Fruit fly (Drosophila melanogaster) whole organism, prepupa: ENCODE results near the gene CG10646.
A peak's percentile ranks its signal among the peaks of the same experiment; 100 is the strongest.

Experiments used
- CG10669 ChIP-seq: fragments of 200-800 bp; sonication (Bioruptor generic); optimal IDR thresholded peaks from 3 replicates; lab custom pipeline; 2018; ENCODE audit warnings: missing biosample characterization, mild to moderate bottlenecking, missing genetic modification characterization, moderate library complexity
- CG1621 ChIP-seq: fragments of 200-800 bp; sonication (Bioruptor generic); optimal IDR thresholded peaks from 3 replicates; lab custom pipeline; 2018; ENCODE audit warnings: missing biosample characterization, mild to moderate bottlenecking, missing genetic modification characterization
- CG4318 ChIP-seq: fragments of 200-800 bp; sonication (Bioruptor generic); optimal IDR thresholded peaks from 3 replicates; lab custom pipeline; 2017; ENCODE audit warnings: missing biosample characterization, mild to moderate bottlenecking, missing genetic modification characterization
- CG6276 ChIP-seq: fragments of 200-800 bp; sonication (Bioruptor generic); optimal IDR thresholded peaks from 2 replicates; lab custom pipeline; 2017; ENCODE audit warnings: missing biosample characterization, mild to moderate bottlenecking, missing genetic modification characterization
- CG6792 ChIP-seq: fragments of 200-800 bp; sonication (Bioruptor generic); optimal IDR thresholded peaks from 3 replicates; lab custom pipeline; 2016; ENCODE audit warnings: missing biosample characterization, missing genetic modification characterization
- CG6808 ChIP-seq: fragments of 200-800 bp; sonication (Bioruptor generic); optimal IDR thresholded peaks from 3 replicates; lab custom pipeline; 2017; ENCODE audit warnings: missing biosample characterization, missing genetic modification characterization, mild to moderate bottlenecking, moderate library complexity, missing genetic modification reagents
- CG6854 ChIP-seq: fragments of 200-800 bp; sonication (Bioruptor generic); optimal IDR thresholded peaks from 2 replicates; lab custom pipeline; 2017; ENCODE audit warnings: missing biosample characterization, mild to moderate bottlenecking, missing genetic modification characterization
- CG7368 ChIP-seq: fragments of 200-800 bp; sonication (Bioruptor generic); optimal IDR thresholded peaks from 3 replicates; lab custom pipeline; 2016; ENCODE audit warnings: missing biosample characterization, missing genetic modification characterization
- CG8119 ChIP-seq: fragments of 200-800 bp; sonication (Bioruptor generic); IDR thresholded peaks from 3 replicates; pipeline ENCODE4 v1.3.6; 2022; ENCODE audit warnings: missing biosample characterization, missing genetic modification characterization
- CG8632 ChIP-seq: fragments of 200-800 bp; sonication (Bioruptor generic); optimal IDR thresholded peaks from 3 replicates; lab custom pipeline; 2016; ENCODE audit warnings: missing biosample characterization, missing genetic modification characterization
- Eip75B ChIP-seq: fragments of 200-800 bp; sonication (Bioruptor generic); optimal IDR thresholded peaks from 3 replicates; lab custom pipeline; 2016; ENCODE audit warnings: missing biosample characterization, missing genetic modification characterization
- Eip78C ChIP-seq: fragments of 200-800 bp; sonication (Bioruptor generic); peaks from one replicate; lab custom pipeline; 2016; ENCODE audit warnings: missing biosample characterization, missing genetic modification characterization
- Eip93F ChIP-seq: fragments of 200-800 bp; sonication (Bioruptor generic); optimal IDR thresholded peaks from 2 replicates; lab custom pipeline; 2016; ENCODE audit warnings: missing biosample characterization, mild to moderate bottlenecking, missing genetic modification characterization
- Ets21C ChIP-seq: fragments of 200-800 bp; sonication (Bioruptor generic); optimal IDR thresholded peaks from 3 replicates; lab custom pipeline; 2016; ENCODE audit warnings: missing biosample characterization, missing genetic modification characterization
- Ets96B ChIP-seq: fragments of 200-800 bp; optimal IDR thresholded peaks from 2 replicates; lab custom pipeline; 2019; ENCODE audit warnings: missing biosample characterization, mild to moderate bottlenecking, missing genetic modification characterization, moderate library complexity
- Hr39 ChIP-seq: fragments of 200-800 bp; sonication (Bioruptor generic); optimal IDR thresholded peaks from 2 replicates; lab custom pipeline; 2016; ENCODE audit warnings: missing biosample characterization, missing genetic modification characterization
- Hr4 ChIP-seq: fragments of 200-800 bp; sonication (Bioruptor generic); optimal IDR thresholded peaks from 3 replicates; lab custom pipeline; 2016; ENCODE audit warnings: missing biosample characterization, missing genetic modification characterization
- Met ChIP-seq: fragments of 200-800 bp; sonication (Bioruptor generic); optimal IDR thresholded peaks from 3 replicates; lab custom pipeline; 2016; ENCODE audit warnings: missing biosample characterization, missing genetic modification characterization
- Sox102F ChIP-seq: fragments of 200-800 bp; sonication (Bioruptor generic); optimal IDR thresholded peaks from 2 replicates; lab custom pipeline; 2016; ENCODE audit warnings: missing biosample characterization, mild to moderate bottlenecking, missing genetic modification characterization
- Sox14 ChIP-seq: fragments of 200-800 bp; sonication (Bioruptor generic); optimal IDR thresholded peaks from 3 replicates; lab custom pipeline; 2016; ENCODE audit warnings: missing biosample characterization, missing genetic modification characterization
- Sox15 ChIP-seq: fragments of 200-800 bp; sonication (Bioruptor generic); optimal IDR thresholded peaks from 3 replicates; lab custom pipeline; 2016; ENCODE audit warnings: missing biosample characterization, missing genetic modification characterization
- achi ChIP-seq: fragments of 200-800 bp; sonication (Bioruptor generic); optimal IDR thresholded peaks from 3 replicates; lab custom pipeline; 2016; ENCODE audit warnings: missing biosample characterization, missing genetic modification characterization
- acj6 ChIP-seq: fragments of 200-800 bp; sonication (Bioruptor generic); optimal IDR thresholded peaks from 3 replicates; lab custom pipeline; 2016; ENCODE audit warnings: missing biosample characterization, missing genetic modification characterization
- dsx ChIP-seq: fragments of 200-800 bp; optimal IDR thresholded peaks from 3 replicates; lab custom pipeline; 2019; ENCODE audit warnings: missing biosample characterization, mild to moderate bottlenecking, missing genetic modification characterization, moderate library complexity; ENCODE audit not compliant: poor library complexity, severe bottlenecking
- eg ChIP-seq: fragments of 200-800 bp; sonication (Bioruptor generic); IDR thresholded peaks from 3 replicates; pipeline ENCODE4 v1.3.6; 2022; ENCODE audit warnings: missing biosample characterization, missing genetic modification characterization
- esn ChIP-seq: fragments of 200-800 bp; sonication (Bioruptor generic); optimal IDR thresholded peaks from 2 replicates; lab custom pipeline; 2016; ENCODE audit warnings: missing biosample characterization, mild to moderate bottlenecking, missing genetic modification characterization, moderate library complexity
- fd59A ChIP-seq: fragments of 200-800 bp; sonication (Bioruptor generic); optimal IDR thresholded peaks from 2 replicates; lab custom pipeline; 2017; ENCODE audit warnings: missing biosample characterization, mild to moderate bottlenecking, missing genetic modification characterization, missing genetic modification reagents
- fkh ChIP-seq: fragments of 200-800 bp; sonication (Bioruptor generic); optimal IDR thresholded peaks from 3 replicates; lab custom pipeline; 2017; ENCODE audit warnings: missing biosample characterization, mild to moderate bottlenecking, missing genetic modification characterization, moderate library complexity
- lz ChIP-seq: fragments of 200-800 bp; sonication (Bioruptor generic); optimal IDR thresholded peaks from 3 replicates; lab custom pipeline; 2016; ENCODE audit warnings: missing biosample characterization, missing genetic modification characterization
- pdm3 ChIP-seq: fragments of 200-800 bp; sonication (Bioruptor generic); optimal IDR thresholded peaks from 3 replicates; lab custom pipeline; 2016; ENCODE audit warnings: missing biosample characterization, missing genetic modification characterization
- salr ChIP-seq, 2 experiments: fragments of 200-800 bp; sonication (Bioruptor generic); optimal IDR thresholded peaks; 3 replicates each; lab custom pipeline; 2016 to 2018; ENCODE audit warnings: missing biosample characterization in 2 of 2, missing genetic modification characterization in 2 of 2, mild to moderate bottlenecking in 1 of 2
- spab ChIP-seq: fragments of 200-800 bp; sonication (Bioruptor generic); optimal IDR thresholded peaks from 2 replicates; lab custom pipeline; 2017; ENCODE audit warnings: missing biosample characterization, mild to moderate bottlenecking, missing genetic modification characterization, missing genetic modification reagents
- ss ChIP-seq, 2 experiments: fragments of 200-800 bp; sonication (Bioruptor generic); optimal IDR thresholded peaks; 2 replicates in 1 of 2; 3 replicates in 1 of 2; lab custom pipeline; 2017 to 2018; ENCODE audit warnings: mild to moderate bottlenecking in 2 of 2, missing biosample characterization in 2 of 2, missing genetic modification characterization in 2 of 2, moderate library complexity in 1 of 2
- svp ChIP-seq: fragments of 200-800 bp; sonication (Bioruptor generic); peaks from one replicate; lab custom pipeline; 2016; ENCODE audit warnings: missing biosample characterization, missing genetic modification characterization
- topi ChIP-seq: fragments of 200-800 bp; sonication (Bioruptor generic); optimal IDR thresholded peaks from 3 replicates; lab custom pipeline; 2016; ENCODE audit warnings: missing biosample characterization, missing genetic modification characterization
- vri ChIP-seq: fragments of 200-800 bp; sonication (Bioruptor generic); optimal IDR thresholded peaks from 3 replicates; lab custom pipeline; 2016; ENCODE audit warnings: missing biosample characterization, mild to moderate bottlenecking, missing genetic modification characterization

CG10646 gene

dm6 chr3L:12478229-12478628, 25.5 kb downstream of the CG10646 start:
- TF ChIP-seq CG6808 (GFP tag; lab: Kevin White, UChicago) (no peak), CG1621 (tag; lab: Kevin White, UChicago) (peak; percentile 0)

- TF ChIP-seq esn (peak; percentile 11), Eip78C (GFP tag; lab: Kevin White, UChicago) (peak; percentile 56), CG6276 (no peak), Eip75B (GFP tag; lab: Kevin White, UChicago) (no peak), Ets96B (no peak)
These were observed 32.2 kb downstream of the CG10646 start, which contains the start of gene CG10616 for dm6 chr3L:12471471-12471978. Gene CG10616 (plus strand): TSS chr3L:12471728.

- TF ChIP-seq topi (GFP tag; lab: Kevin White, UChicago) (no peak), CG7368 (no peak), eg (GFP tag; lab: Robert Waterston, UW) (no peak), spab (GFP tag; lab: Kevin White, UChicago) (no peak), Ets21C (GFP tag; lab: Kevin White, UChicago) (no peak), ss (GFP tag; optimal IDR thresholded peaks at IDR 0.05; lab: Kevin White, UChicago) (no peak), Hr4 (GFP tag; lab: Kevin White, UChicago) (no peak), achi (GFP tag; lab: Kevin White, UChicago) (no peak), Sox102F (GFP tag; lab: Kevin White, UChicago) (no peak), fd59A (GFP tag; lab: Kevin White, UChicago) (no peak), Met (no peak), Hr39 (no peak), Sox14 (no peak), lz (GFP tag; lab: Kevin White, UChicago) (no peak), Eip93F (GFP tag; lab: Kevin White, UChicago) (no peak), CG10669 (no peak)
These were observed 33.2 kb downstream of the CG10646 start for dm6 chr3L:12470509-12470908.

dm6 chr3L:12469684-12470083, 34.0 kb downstream of the CG10646 start, which contains the start of gene CG32102:
Gene CG32102 (minus strand): TSS chr3L:12469784.
- no peak for TF ChIP-seq CG6854 (GFP tag; lab: Kevin White, UChicago)
- TF ChIP-seq CG4318 (GFP tag; lab: Kevin White, UChicago): no peak
- TF ChIP-seq Met: no peak
- TF ChIP-seq pdm3 (GFP tag; lab: Kevin White, UChicago): no peak
- TF ChIP-seq spab (GFP tag; lab: Kevin White, UChicago): no peak
- TF ChIP-seq CG6792 (GFP tag; lab: Kevin White, UChicago): no peak
- TF ChIP-seq Sox14: no peak
- no peak for TF ChIP-seq CG7368
- TF ChIP-seq vri: no peak
- no peak for TF ChIP-seq CG1621 (tag; lab: Kevin White, UChicago)

dm6 chr3L:12468016-12468415, 35.7 kb downstream of the CG10646 start, which contains the start of gene eyg:
Gene eyg (minus strand): TSS chr3L:12468021.
- TF ChIP-seq CG8119 (GFP tag; lab: Robert Waterston, UW) (no peak), ss (GFP tag; optimal IDR thresholded peaks at IDR 0.05; lab: Kevin White, UChicago) (no peak), salr (GFP tag; optimal IDR thresholded peaks at IDR 0.05; lab: Kevin White, UChicago) (peak in 1 of 2 experiments; percentile 38), Sox15 (GFP tag; lab: Kevin White, UChicago) (no peak), CG6792 (GFP tag; lab: Kevin White, UChicago) (peak; percentile 9), esn (peak; percentile 22), achi (GFP tag; lab: Kevin White, UChicago) (no peak), CG4318 (GFP tag; lab: Kevin White, UChicago) (no peak), fkh (GFP tag; lab: Kevin White, UChicago) (peak; percentile 100), CG8632 (GFP tag; lab: Kevin White, UChicago) (peak; percentile 12), Ets96B (no peak), Eip78C (GFP tag; lab: Kevin White, UChicago) (peak; percentile 37), svp (GFP tag; lab: Kevin White, UChicago) (no peak), acj6 (GFP tag; lab: Kevin White, UChicago) (no peak), dsx (GFP tag; lab: Kevin White, UChicago) (no peak), Eip75B (GFP tag; lab: Kevin White, UChicago) (no peak), Sox102F (GFP tag; lab: Kevin White, UChicago) (no peak)
